Worm (Caenorhabditis elegans): ENCODE results near the gene C36B7.4.

DNA sequence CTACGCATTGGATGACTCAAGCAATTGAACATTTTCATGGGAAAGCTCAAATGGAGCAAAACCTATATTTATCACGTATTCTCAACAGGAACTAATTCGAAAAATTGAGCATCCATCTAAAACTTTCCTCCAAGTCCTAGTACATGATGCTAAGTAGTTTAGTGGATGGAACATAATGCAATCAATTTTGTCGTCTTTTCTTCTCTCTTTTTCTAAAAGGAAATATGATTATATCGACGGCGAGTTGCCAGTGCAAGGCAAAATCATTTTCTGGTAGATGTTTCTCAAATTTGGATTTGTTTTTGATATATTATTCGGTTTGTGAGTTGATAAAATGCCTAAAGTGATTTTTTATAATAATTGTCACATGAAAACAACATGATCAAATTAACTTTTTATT lies 45.1 kb downstream of the C36B7.4 start:
- TF ChIP-seq F13H6.1 (tag; optimal IDR thresholded peaks at IDR 0.05) (no peak), ceh-18 (tag; optimal IDR thresholded peaks at IDR 0.05) (no peak), gmeb-2 (tag; optimal IDR thresholded peaks at IDR 0.05) (no peak), mec-3 (tag; optimal IDR thresholded peaks at IDR 0.05; ENCODE audit: borderline replicate concordance) (no peak), C08G9.2 (tag; optimal IDR thresholded peaks at IDR 0.05) (no peak)
